Worm (Caenorhabditis elegans): ENCODE data around the gene cpt-1.

DNA sequence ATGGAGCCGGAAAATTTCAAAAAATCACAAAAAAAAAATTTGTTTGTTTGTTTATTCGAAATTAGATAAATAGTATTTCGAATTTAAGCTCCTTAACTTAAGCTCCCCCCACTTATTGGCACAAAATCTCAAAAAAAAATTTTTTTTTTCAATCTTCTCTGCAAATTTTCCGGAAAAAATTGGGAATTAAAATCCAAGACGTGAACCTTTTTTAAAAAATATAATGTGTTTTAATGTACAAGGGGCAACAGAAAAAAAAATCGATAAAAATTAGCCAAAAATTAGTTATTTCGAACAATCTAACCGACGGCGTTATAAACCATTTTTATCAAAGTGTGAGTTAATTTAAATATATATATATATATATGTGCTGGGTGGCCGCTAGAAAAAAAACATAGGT, 21.9 kb downstream of the cpt-1 start, which contains the start of gene Y46G5A.14:
- TF ChIP-seq hmg-4 (GFP tag; optimal IDR thresholded peaks at IDR 0.05) = no peak
- no peak for TF ChIP-seq ama-1 (optimal IDR thresholded peaks at IDR 0.05)
- no peak for TF ChIP-seq B0310.2 (tag; optimal IDR thresholded peaks at IDR 0.05)
- no peak for TF ChIP-seq sea-1 (GFP tag; conservative IDR thresholded peaks at IDR 0.05)

All from whole organism, early embryonic.